Worm (Caenorhabditis elegans) whole organism, L2 larva: ENCODE results near the gene F26G1.11.
A peak's percentile ranks its signal among the peaks of the same experiment; 100 is the strongest.

Source experiments
- C34F6.9 ChIP-seq: fragments of 150-350 bp; optimal IDR thresholded peaks from 2 replicates; lab custom pipeline; 2014; ENCODE audit warnings: missing biosample characterization, missing genetic modification characterization
- F13H6.1 ChIP-seq: sonication (generic microtip); optimal IDR thresholded peaks from 2 replicates; lab custom pipeline; 2016; ENCODE audit warnings: missing genetic modification characterization, missing compliant biosample characterization
- R02D3.7 ChIP-seq: fragments of 150-350 bp; optimal IDR thresholded peaks from 2 replicates; lab custom pipeline; 2014; ENCODE audit warnings: missing biosample characterization, missing genetic modification characterization
- Y55F3AM.14 ChIP-seq: fragments of 200-800 bp; sonication (Bioruptor generic); optimal IDR thresholded peaks from 2 replicates; lab custom pipeline; 2018; ENCODE audit warnings: mild to moderate bottlenecking, missing genetic modification characterization, missing compliant biosample characterization
- alr-1 ChIP-seq: fragments of 150-350 bp; optimal IDR thresholded peaks from 2 replicates; lab custom pipeline; 2014; ENCODE audit warnings: missing biosample characterization, missing genetic modification characterization
- aly-2 ChIP-seq: fragments of 150-350 bp; optimal IDR thresholded peaks from 2 replicates; lab custom pipeline; 2014; ENCODE audit warnings: missing biosample characterization, missing genetic modification characterization
- blmp-1 ChIP-seq: sonication (generic microtip); optimal IDR thresholded peaks from 2 replicates; lab custom pipeline; 2017; ENCODE audit warnings: missing genetic modification characterization, mild to moderate bottlenecking, missing compliant biosample characterization, antibody characterized with exemption, moderate library complexity; ENCODE audit not compliant: insufficient read depth
- ceh-16 ChIP-seq: fragments of 150-350 bp; optimal IDR thresholded peaks from 2 replicates; lab custom pipeline; 2014; ENCODE audit warnings: missing biosample characterization, missing genetic modification characterization
- ceh-82 ChIP-seq: fragments of 150-350 bp; optimal IDR thresholded peaks from 2 replicates; lab custom pipeline; 2014; ENCODE audit warnings: missing biosample characterization, missing genetic modification characterization
- crh-2 ChIP-seq: sonication (generic microtip); optimal IDR thresholded peaks from 2 replicates; lab custom pipeline; 2017; ENCODE audit warnings: missing biosample characterization, missing genetic modification characterization
- dmd-4 ChIP-seq: sonication (generic microtip); optimal IDR thresholded peaks from 2 replicates; lab custom pipeline; 2017; ENCODE audit warnings: missing biosample characterization, missing genetic modification characterization
- egl-27 ChIP-seq: sonication (generic microtip); optimal IDR thresholded peaks from 3 replicates; lab custom pipeline; 2017; ENCODE audit warnings: missing biosample characterization, missing genetic modification reagents, missing genetic modification characterization
- elt-1 ChIP-seq: fragments of 150-350 bp; optimal IDR thresholded peaks from 2 replicates; lab custom pipeline; 2014; ENCODE audit warnings: missing biosample characterization, missing genetic modification characterization
- elt-3 ChIP-seq: sonication (generic microtip); optimal IDR thresholded peaks from 2 replicates; lab custom pipeline; 2017; ENCODE audit warnings: missing biosample characterization, missing genetic modification characterization
- fos-1 ChIP-seq: fragments of 150-350 bp; optimal IDR thresholded peaks from 2 replicates; lab custom pipeline; 2014; ENCODE audit warnings: missing biosample characterization, missing genetic modification characterization
- gmeb-1 ChIP-seq: fragments of 150-350 bp; optimal IDR thresholded peaks from 2 replicates; lab custom pipeline; 2014; ENCODE audit warnings: missing biosample characterization, missing genetic modification characterization
- lin-11 ChIP-seq: fragments of 150-350 bp; sonication (generic microtip); optimal IDR thresholded peaks from 2 replicates; lab custom pipeline; 2014; ENCODE audit warnings: missing biosample characterization, missing genetic modification characterization, inconsistent platforms, mixed read lengths
- lin-13 ChIP-seq: fragments of 150-350 bp; optimal IDR thresholded peaks from 2 replicates; lab custom pipeline; 2014; ENCODE audit warnings: missing biosample characterization, missing genetic modification reagents, missing genetic modification characterization
- lin-39 ChIP-seq: fragments of 150-350 bp; optimal IDR thresholded peaks from 2 replicates; lab custom pipeline; 2014; ENCODE audit warnings: missing biosample characterization, missing genetic modification reagents, missing genetic modification characterization
- lsy-2 ChIP-seq, 2 experiments: fragments of 150-350 bp in 1 of 2; sonication (generic microtip) in 1 of 2; optimal IDR thresholded peaks; 2 replicates each; lab custom pipeline; 2014 to 2017; ENCODE audit warnings: missing biosample characterization in 2 of 2, missing genetic modification characterization in 2 of 2
- mab-5 ChIP-seq: fragments of 150-350 bp; optimal IDR thresholded peaks from 2 replicates; lab custom pipeline; 2014; ENCODE audit warnings: missing biosample characterization, missing genetic modification characterization
- mbf-1 ChIP-seq: sonication (generic microtip); optimal IDR thresholded peaks from 2 replicates; lab custom pipeline; 2017; ENCODE audit warnings: missing biosample characterization, missing genetic modification characterization
- nhr-10 ChIP-seq: sonication (generic microtip); optimal IDR thresholded peaks from 2 replicates; lab custom pipeline; 2017; ENCODE audit warnings: missing biosample characterization, missing genetic modification characterization
- nhr-11 ChIP-seq: fragments of 150-350 bp; optimal IDR thresholded peaks from 2 replicates; lab custom pipeline; 2014; ENCODE audit warnings: missing biosample characterization, missing genetic modification characterization
- nhr-12 ChIP-seq: fragments of 150-350 bp; optimal IDR thresholded peaks from 2 replicates; lab custom pipeline; 2014; ENCODE audit warnings: missing biosample characterization, missing genetic modification characterization
- nhr-129 ChIP-seq: fragments of 150-350 bp; optimal IDR thresholded peaks from 2 replicates; lab custom pipeline; 2014; ENCODE audit warnings: missing biosample characterization, missing genetic modification characterization
- nhr-21 ChIP-seq: fragments of 150-350 bp; optimal IDR thresholded peaks from 2 replicates; lab custom pipeline; 2014; ENCODE audit warnings: missing biosample characterization, missing genetic modification characterization
- nhr-237 ChIP-seq: fragments of 150-350 bp; optimal IDR thresholded peaks from 2 replicates; lab custom pipeline; 2014; ENCODE audit warnings: missing biosample characterization, missing genetic modification characterization
- nhr-25 ChIP-seq: fragments of 150-350 bp; sonication (generic microtip); optimal IDR thresholded peaks from 3 replicates; lab custom pipeline; 2014; ENCODE audit warnings: missing biosample characterization, missing genetic modification characterization
- nhr-6 ChIP-seq: fragments of 150-350 bp; optimal IDR thresholded peaks from 2 replicates; lab custom pipeline; 2014; ENCODE audit warnings: missing biosample characterization, missing genetic modification characterization
- nhr-77 ChIP-seq: fragments of 150-350 bp; optimal IDR thresholded peaks from 2 replicates; lab custom pipeline; 2014; ENCODE audit warnings: missing biosample characterization, missing genetic modification characterization
- skn-1 ChIP-seq: sonication (generic microtip); optimal IDR thresholded peaks from 2 replicates; lab custom pipeline; 2017; ENCODE audit warnings: missing biosample characterization, missing genetic modification characterization
- sma-3 ChIP-seq: sonication (generic microtip); optimal IDR thresholded peaks from 2 replicates; lab custom pipeline; 2016; ENCODE audit warnings: missing genetic modification reagents, missing genetic modification characterization, missing compliant biosample characterization
- sma-9 ChIP-seq, 2 experiments: fragments of 150-350 bp in 1 of 2; sonication (generic microtip) in 1 of 2; optimal IDR thresholded peaks; 2 replicates each; lab custom pipeline; 2014 to 2016; ENCODE audit warnings: missing genetic modification characterization in 2 of 2, mild to moderate bottlenecking in 1 of 2, missing biosample characterization in 1 of 2, missing compliant biosample characterization in 1 of 2, missing genetic modification reagents in 1 of 2, moderate library complexity in 1 of 2
- snpc-4 ChIP-seq: fragments of 150-350 bp; optimal IDR thresholded peaks from 2 replicates; lab custom pipeline; 2014; ENCODE audit warnings: missing biosample characterization, missing genetic modification characterization
- unc-39 ChIP-seq: fragments of 150-350 bp; optimal IDR thresholded peaks from 2 replicates; lab custom pipeline; 2014; ENCODE audit warnings: missing biosample characterization, missing genetic modification characterization
- ztf-1 ChIP-seq: fragments of 200-800 bp; sonication (Bioruptor generic); conservative IDR thresholded peaks from 2 replicates; pipeline ENCODE4 v1.3.6; 2022; ENCODE audit warnings: missing genetic modification characterization, missing compliant biosample characterization
- ztf-4 ChIP-seq: fragments of 150-350 bp; optimal IDR thresholded peaks from 2 replicates; lab custom pipeline; 2014; ENCODE audit warnings: missing biosample characterization, missing genetic modification characterization

F26G1.11 gene

DNA sequence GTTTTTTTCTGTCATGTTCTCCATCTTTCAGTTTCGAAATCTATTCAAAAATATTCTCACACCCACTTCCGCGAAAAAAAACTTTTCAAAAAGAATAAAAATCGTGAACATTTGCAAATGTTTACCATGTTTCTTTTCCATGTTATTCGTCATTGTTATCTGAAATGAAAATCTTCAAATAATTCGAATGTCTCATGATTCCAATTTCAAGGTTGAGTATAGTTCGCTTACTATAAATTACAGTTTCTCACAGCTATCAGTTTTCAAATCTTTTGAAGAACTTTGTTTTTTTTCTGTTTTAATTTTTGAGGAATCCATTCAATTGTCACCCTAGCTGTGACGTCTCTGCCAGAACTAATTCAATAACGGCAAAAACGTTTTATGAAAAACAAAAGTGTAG lies 17.1 kb upstream of the F26G1.11 start:
- TF ChIP-seq fos-1 (no peak), nhr-237 (tag; lab: Kevin White, UChicago) (no peak), nhr-21 (tag; lab: Kevin White, UChicago) (no peak), dmd-4 (no peak), nhr-12 (no peak), ceh-82 (tag; lab: Kevin White, UChicago) (no peak), mbf-1 (tag; lab: Kevin White, UChicago) (no peak), elt-3 (no peak), nhr-6 (tag; lab: Kevin White, UChicago) (no peak), Y55F3AM.14 (GFP tag; lab: Kevin White, UChicago) (no peak), blmp-1 (tag; lab: Kevin White, UChicago) (no peak), sma-3 (no peak), mab-5 (tag; lab: Kevin White, UChicago) (no peak), R02D3.7 (tag; lab: Kevin White, UChicago) (no peak), F13H6.1 (tag; lab: Kevin White, UChicago) (no peak), nhr-77 (no peak), nhr-25 (peak; percentile 79), ceh-16 (tag; lab: Kevin White, UChicago) (peak; percentile 54), skn-1 (tag; lab: Kevin White, UChicago) (no peak), crh-2 (peak; percentile 15), nhr-129 (tag; lab: Kevin White, UChicago) (no peak), ztf-1 (GFP tag; lab: Robert Waterston, UW) (no peak), ztf-4 (tag; lab: Kevin White, UChicago) (no peak), nhr-10 (tag; lab: Kevin White, UChicago) (no peak), elt-1 (no peak)

DNA sequence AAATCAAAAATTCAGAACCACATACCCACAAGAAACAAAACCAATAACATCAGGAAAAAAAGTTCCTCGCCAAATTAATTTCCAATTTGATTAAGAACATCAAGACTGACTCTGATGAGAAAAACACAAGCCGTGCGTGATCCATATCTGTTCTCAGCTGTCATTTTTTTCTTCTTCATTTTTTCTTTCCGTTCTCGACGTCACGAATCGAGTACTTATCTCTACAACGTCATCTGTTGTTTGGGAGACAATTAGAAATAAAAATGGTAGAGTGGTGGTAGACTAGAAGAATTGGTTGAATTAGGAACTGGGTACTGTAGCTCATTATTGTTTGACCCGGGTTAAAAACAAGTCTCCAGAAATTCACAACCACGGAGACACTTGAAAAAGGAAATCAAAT lies 15.9 kb upstream of the F26G1.11 start:
- TF ChIP-seq sma-3 = peak; percentile 3
- TF ChIP-seq alr-1 (tag; lab: Kevin White, UChicago) = no peak
- no peak for TF ChIP-seq nhr-10 (tag; lab: Kevin White, UChicago)
- no peak for TF ChIP-seq aly-2 (tag; lab: Kevin White, UChicago)
- TF ChIP-seq elt-3 = no peak
- TF ChIP-seq gmeb-1 (tag; lab: Kevin White, UChicago) = no peak
- TF ChIP-seq F13H6.1 (tag; lab: Kevin White, UChicago) = no peak
- TF ChIP-seq egl-27 = no peak
- TF ChIP-seq lin-39 (tag; lab: Kevin White, UChicago) = no peak
- TF ChIP-seq nhr-6 (tag; lab: Kevin White, UChicago) = no peak
- no peak for TF ChIP-seq C34F6.9 (tag; lab: Kevin White, UChicago)
- no peak for TF ChIP-seq ceh-82 (tag; lab: Kevin White, UChicago)
- no peak for TF ChIP-seq lsy-2 (tag; optimal IDR thresholded peaks at IDR 0.05; lab: Kevin White, UChicago)
- TF ChIP-seq nhr-25 = peak; percentile 13
- TF ChIP-seq skn-1 (tag; lab: Kevin White, UChicago) = no peak
- no peak for TF ChIP-seq nhr-12
- no peak for TF ChIP-seq sma-9 (GFP tag; optimal IDR thresholded peaks at IDR 0.05; lab: Kevin White, UChicago)
- no peak for TF ChIP-seq sma-9 (tag; optimal IDR thresholded peaks at IDR 0.05; lab: Kevin White, UChicago)

DNA sequence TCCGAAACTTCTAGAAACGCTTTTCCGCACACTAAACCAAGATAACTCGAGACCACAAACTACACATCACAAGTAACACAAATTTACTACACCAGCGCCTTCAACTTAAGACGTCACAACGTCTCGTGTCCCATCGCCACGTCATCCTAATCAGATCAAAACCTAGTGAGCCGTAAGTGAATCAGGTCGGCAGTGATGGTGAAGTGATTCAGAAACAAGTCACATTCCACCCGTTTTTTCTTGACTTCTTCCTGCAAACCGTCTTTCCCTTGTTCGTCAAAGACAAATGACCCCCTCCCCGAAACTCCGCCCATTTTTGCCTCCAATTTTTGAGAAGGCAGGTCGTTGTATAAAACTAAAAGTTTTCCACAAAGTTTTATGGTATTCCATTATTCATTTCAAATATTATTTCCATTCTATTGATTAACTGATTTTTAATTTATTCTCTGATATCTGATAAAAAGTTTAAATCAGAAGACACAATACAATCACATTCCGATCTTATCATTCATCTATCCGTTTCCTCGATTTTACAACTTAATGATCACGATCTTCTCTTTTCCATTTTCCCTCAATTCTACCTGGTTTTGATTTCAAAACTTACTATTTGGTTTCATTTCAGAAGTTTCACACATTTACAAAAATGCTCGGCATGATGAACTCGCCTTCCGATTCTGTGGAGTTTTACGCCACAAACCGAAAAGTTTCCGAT lies 14.2 kb upstream of the F26G1.11 start, which contains the start of gene F26G1.2:
F26G1.2 (plus strand) TSS at position 508 of the 712 bp plus-strand sequence.
- no peak for TF ChIP-seq nhr-11 (tag; lab: Kevin White, UChicago)
- no peak for TF ChIP-seq R02D3.7 (tag; lab: Kevin White, UChicago)
- TF ChIP-seq lsy-2 (tag; optimal IDR thresholded peaks at IDR 0.05; lab: Kevin White, UChicago) = no peak
- no peak for TF ChIP-seq nhr-21 (tag; lab: Kevin White, UChicago)
- TF ChIP-seq unc-39 (tag; lab: Kevin White, UChicago) = no peak
- peak; percentile 26 for TF ChIP-seq sma-9 (GFP tag; optimal IDR thresholded peaks at IDR 0.05; lab: Kevin White, UChicago)
- no peak for TF ChIP-seq sma-9 (tag; optimal IDR thresholded peaks at IDR 0.05; lab: Kevin White, UChicago)
- no peak for TF ChIP-seq nhr-77
- TF ChIP-seq crh-2 = peak; percentile 41
- TF ChIP-seq nhr-25 = no peak
- TF ChIP-seq lin-13 (GFP tag; lab: Kevin White, UChicago) = no peak
- TF ChIP-seq sma-3 = peak; percentile 33
- no peak for TF ChIP-seq snpc-4 (tag; lab: Kevin White, UChicago)
- no peak for TF ChIP-seq lin-11
- TF ChIP-seq mab-5 (tag; lab: Kevin White, UChicago) = no peak
- no peak for TF ChIP-seq dmd-4
